In genomic region chrII:1244420-1244959, ce11 we compare ENCODE assay signal across 1 worm cellular context.
TF ChIP-seq lines count a peak whose summit lies in the region.

No protein-coding gene starts in this region.

TF ChIP-seq in whole organism, L3 larva, 47 proteins besides CTCF, POLR2A, EP300 and RAD21 (continued from another document):
- no peak for TF ChIP-seq nhr-67 (tag; optimal IDR thresholded peaks at IDR 0.05; lab: Kevin White, UChicago)
- no peak for TF ChIP-seq ZK546.5 (tag; optimal IDR thresholded peaks at IDR 0.05; lab: Kevin White, UChicago)
- no peak for TF ChIP-seq ceh-82 (tag; optimal IDR thresholded peaks at IDR 0.05; lab: Kevin White, UChicago)
- no peak for TF ChIP-seq zag-1 (tag; optimal IDR thresholded peaks at IDR 0.05; lab: Kevin White, UChicago)
- no peak for TF ChIP-seq lin-15B (tag; optimal IDR thresholded peaks at IDR 0.05; lab: Kevin White, UChicago)
- no peak for TF ChIP-seq sea-2 (GFP tag; optimal IDR thresholded peaks at IDR 0.05; lab: Kevin White, UChicago)
- no peak for TF ChIP-seq egl-5 (tag; optimal IDR thresholded peaks at IDR 0.05; lab: Kevin White, UChicago)
- TF ChIP-seq nhr-43 (tag; optimal IDR thresholded peaks at IDR 0.05; lab: Kevin White, UChicago; ENCODE audit: poor library complexity, severe bottlenecking): peak; percentile 42
- no peak for TF ChIP-seq fos-1 (tag; optimal IDR thresholded peaks at IDR 0.05; lab: Kevin White, UChicago)
- TF ChIP-seq pha-4 (tag; optimal IDR thresholded peaks at IDR 0.05; lab: Kevin White, UChicago): no peak
- no peak for TF ChIP-seq elt-2 (tag; optimal IDR thresholded peaks at IDR 0.05; lab: Kevin White, UChicago)
- TF ChIP-seq snpc-4 (tag; optimal IDR thresholded peaks at IDR 0.05; lab: Kevin White, UChicago): no peak
- TF ChIP-seq nhr-12 (tag; optimal IDR thresholded peaks at IDR 0.05; lab: Kevin White, UChicago): no peak
- no peak for TF ChIP-seq nhr-28 (tag; optimal IDR thresholded peaks at IDR 0.05; lab: Kevin White, UChicago)
- no peak for TF ChIP-seq ceh-9 (tag; optimal IDR thresholded peaks at IDR 0.05; lab: Kevin White, UChicago)
- no peak for TF ChIP-seq pqm-1 (tag; optimal IDR thresholded peaks at IDR 0.05; lab: Kevin White, UChicago)
- TF ChIP-seq nhr-23 (tag; optimal IDR thresholded peaks at IDR 0.05; lab: Kevin White, UChicago): peak; percentile 32
